Fruit fly (Drosophila melanogaster): Measurements from ENCODE around the gene Eip78C.
A peak's percentile ranks its signal among the peaks of the same experiment; 100 is the strongest.

Eip78C gene

dm6 chr3L:21176935-21177581 lies 49.4 kb upstream of the Eip78C start (continued):
- TF ChIP-seq CG6854 (GFP tag; optimal IDR thresholded peaks at IDR 0.05) (peak; percentile 64), Atf6 (GFP tag; IDR thresholded peaks at IDR 0.05) (peak; percentile 86), Abd-B (GFP tag; optimal IDR thresholded peaks at IDR 0.05) (peak; percentile 1), CG14014 (GFP tag; IDR thresholded peaks at IDR 0.05) (peak; percentile 80), Mrtf (GFP tag; IDR thresholded peaks at IDR 0.05) (peak; percentile 56; the same call in 1 of the 3 replicates), CG8290 (GFP tag; optimal IDR thresholded peaks at IDR 0.05) (no peak), CG8290 (tag; optimal IDR thresholded peaks at IDR 0.05) (peak in 1 of 2 experiments; percentile 63), tin (GFP tag; optimal IDR thresholded peaks at IDR 0.05) (peak; percentile 12), ase (GFP tag; IDR thresholded peaks at IDR 0.05) (0 out of 3 replicates have a peak, but pooled peaks have one; percentile 5), grau (tag; optimal IDR thresholded peaks at IDR 0.05) (peak; percentile 80), CG2889 (GFP tag; IDR thresholded peaks at IDR 0.05) (peak; percentile 71; the same call in 2 of the 3 replicates), CG6683 (GFP tag; optimal IDR thresholded peaks at IDR 0.05) (peak; percentile 36), Oli (tag; optimal IDR thresholded peaks at IDR 0.05) (peak; percentile 52), Dek (tag; optimal IDR thresholded peaks at IDR 0.05) (peak; percentile 70), CG18764 (GFP tag; optimal IDR thresholded peaks at IDR 0.05) (peak; percentile 5), Dad (GFP tag; optimal IDR thresholded peaks at IDR 0.05) (peak; percentile 34), CG11695 (GFP tag; IDR thresholded peaks at IDR 0.05) (peak; percentile 79; the same call in 2 of the 3 replicates), CG4424 (GFP tag; optimal IDR thresholded peaks at IDR 0.05) (peak; percentile 51), luna (GFP tag; optimal IDR thresholded peaks at IDR 0.05) (no peak), bab2 (GFP tag; optimal IDR thresholded peaks at IDR 0.05) (peak; percentile 49), CG32772 (GFP tag; IDR thresholded peaks at IDR 0.05) (peak; percentile 61; the same call in 1 of the 2 replicates), caup (GFP tag; optimal IDR thresholded peaks at IDR 0.05; ENCODE audit: severe bottlenecking) (peak; percentile 76), Antp (GFP tag; optimal IDR thresholded peaks at IDR 0.05) (peak; percentile 31), pho (GFP tag; optimal IDR thresholded peaks at IDR 0.05) (peak; percentile 77), otp (GFP tag; IDR thresholded peaks at IDR 0.05) (0 out of 3 replicates have a peak, but pooled peaks have one; percentile 17), CG10274 (GFP tag; optimal IDR thresholded peaks at IDR 0.05) (peak; percentile 78), tap (tag; optimal IDR thresholded peaks at IDR 0.05) (no peak), CG15696 (tag; optimal IDR thresholded peaks at IDR 0.05) (peak; percentile 11), shn (GFP tag; optimal IDR thresholded peaks at IDR 0.05) (peak; percentile 30), CkIIα-i1 (GFP tag; IDR thresholded peaks at IDR 0.05) (no peak), abd-A (tag; optimal IDR thresholded peaks at IDR 0.05) (peak; percentile 75), Lpt (GFP tag; optimal IDR thresholded peaks at IDR 0.05) (no peak), Xbp1 (GFP tag; optimal IDR thresholded peaks at IDR 0.05) (peak; percentile 66), CG6654 (GFP tag; optimal IDR thresholded peaks at IDR 0.05) (no peak), CG3847 (GFP tag; IDR thresholded peaks at IDR 0.05) (peak; percentile 85), B-H1 (GFP tag; IDR thresholded peaks at IDR 0.05) (peak; percentile 53; the same call in 1 of the 3 replicates), CG17359 (tag; optimal IDR thresholded peaks at IDR 0.05) (peak; percentile 49), Meics (GFP tag; optimal IDR thresholded peaks at IDR 0.05) (peak; percentile 84), CG11696 (GFP tag; IDR thresholded peaks at IDR 0.05) (peak; percentile 40; the same call in 1 of the 2 replicates), psq (GFP tag; optimal IDR thresholded peaks at IDR 0.05) (peak; percentile 20), CG7786 (GFP tag; optimal IDR thresholded peaks at IDR 0.05) (peak; percentile 55), lilli (GFP tag; optimal IDR thresholded peaks at IDR 0.05) (peak; percentile 80), CG13775 (GFP tag; optimal IDR thresholded peaks at IDR 0.05) (peak; percentile 61), Max (GFP tag; optimal IDR thresholded peaks at IDR 0.05) (peak; percentile 69), CG6272 (GFP tag; IDR thresholded peaks at IDR 0.05) (peak; percentile 49; the same call in 1 of the 2 replicates), slbo (GFP tag; IDR thresholded peaks at IDR 0.05) (peak; percentile 93), phol (tag; optimal IDR thresholded peaks at IDR 0.05) (peak; percentile 37), mam (GFP tag; optimal IDR thresholded peaks at IDR 0.05) (peak; percentile 67), knrl (GFP tag; IDR thresholded peaks at IDR 0.05; ENCODE audit: partially characterized antibody) (no peak), vvl (GFP tag; IDR thresholded peaks at IDR 0.05) (peak; percentile 74; the same call in 1 of the 2 replicates)

Data from whole organism, embryonic.